Fruit fly (Drosophila melanogaster) whole organism, adult: Measurements from ENCODE around the gene MTF-1.
A peak's percentile ranks its signal among the peaks of the same experiment; 100 is the strongest.

Source experiments
- CG11617 ChIP-seq: fragments of 200-800 bp; sonication (Bioruptor generic); optimal IDR thresholded peaks from 2 replicates; lab custom pipeline; 2017; ENCODE audit warnings: mild to moderate bottlenecking, missing biosample characterization, missing genetic modification reagents, missing genetic modification characterization
- CG12768 ChIP-seq: fragments of 200-800 bp; sonication (Bioruptor generic); optimal IDR thresholded peaks from 2 replicates; lab custom pipeline; 2017; ENCODE audit warnings: missing biosample characterization, missing genetic modification characterization, mild to moderate bottlenecking, moderate library complexity, missing genetic modification reagents
- CG14711 ChIP-seq: fragments of 200-800 bp; sonication (Bioruptor generic); optimal IDR thresholded peaks from 2 replicates; lab custom pipeline; 2018; ENCODE audit warnings: missing biosample characterization, mild to moderate bottlenecking, missing genetic modification characterization, moderate library complexity
- CG1620 ChIP-seq: fragments of 200-800 bp; sonication (Bioruptor generic); optimal IDR thresholded peaks from 2 replicates; lab custom pipeline; 2016; ENCODE audit warnings: missing biosample characterization, missing genetic modification characterization
- CG33017 ChIP-seq: fragments of 200-800 bp; sonication (Bioruptor generic); optimal IDR thresholded peaks from 2 replicates; lab custom pipeline; 2018; ENCODE audit warnings: missing biosample characterization, mild to moderate bottlenecking, missing genetic modification characterization, moderate library complexity
- CG5204 ChIP-seq: fragments of 200-800 bp; sonication (Bioruptor generic); optimal IDR thresholded peaks from 2 replicates; lab custom pipeline; 2016; ENCODE audit warnings: missing biosample characterization, missing genetic modification characterization
- CG7045 ChIP-seq: fragments of 200-800 bp; sonication (Bioruptor generic); optimal IDR thresholded peaks from 2 replicates; lab custom pipeline; 2017; ENCODE audit warnings: missing biosample characterization, mild to moderate bottlenecking, missing genetic modification characterization
- CG7101 ChIP-seq: fragments of 200-800 bp; sonication (Bioruptor generic); optimal IDR thresholded peaks from 2 replicates; lab custom pipeline; 2018; ENCODE audit warnings: missing biosample characterization, mild to moderate bottlenecking, missing genetic modification characterization, moderate library complexity
- Clk ChIP-seq: fragments of 200-800 bp; sonication (Bioruptor generic); optimal IDR thresholded peaks from 2 replicates; lab custom pipeline; 2017; ENCODE audit warnings: missing biosample characterization, missing genetic modification characterization
- Crg-1 ChIP-seq: fragments of 200-800 bp; sonication (Bioruptor generic); optimal IDR thresholded peaks from 2 replicates; lab custom pipeline; 2016; ENCODE audit warnings: missing biosample characterization, missing genetic modification characterization
- Hr96 ChIP-seq: fragments of 200-800 bp; sonication (Bioruptor generic); optimal IDR thresholded peaks from 2 replicates; lab custom pipeline; 2016; ENCODE audit warnings: missing biosample characterization, missing genetic modification characterization
- Mnt ChIP-seq: fragments of 200-800 bp; sonication (Bioruptor generic); optimal IDR thresholded peaks from 2 replicates; lab custom pipeline; 2016; ENCODE audit warnings: missing biosample characterization, mild to moderate bottlenecking, missing genetic modification characterization
- bab1 ChIP-seq: fragments of 200-800 bp; sonication (Bioruptor generic); optimal IDR thresholded peaks from 3 replicates; lab custom pipeline; 2019; ENCODE audit warnings: missing biosample characterization, mild to moderate bottlenecking, missing genetic modification characterization, moderate library complexity
- cic ChIP-seq: fragments of 200-800 bp; sonication (Bioruptor generic); optimal IDR thresholded peaks from 2 replicates; lab custom pipeline; 2017; ENCODE audit warnings: missing biosample characterization, mild to moderate bottlenecking, missing genetic modification characterization, moderate library complexity
- cnc ChIP-seq, 2 experiments: fragments of >200 bp; optimal IDR thresholded peaks; 2 replicates each; lab custom pipeline; 2017
- kay ChIP-seq: fragments of 200-800 bp; sonication (Bioruptor generic); peaks from one replicate; lab custom pipeline; 2016; ENCODE audit warnings: missing biosample characterization, missing genetic modification characterization, borderline replicate concordance
- ovo ChIP-seq: fragments of 200-800 bp; sonication (Bioruptor generic); optimal IDR thresholded peaks from 2 replicates; lab custom pipeline; 2016; ENCODE audit warnings: missing biosample characterization, missing genetic modification characterization
- pad ChIP-seq: fragments of 200-800 bp; sonication (Bioruptor generic); optimal IDR thresholded peaks from 3 replicates; lab custom pipeline; 2017; ENCODE audit warnings: missing biosample characterization, missing genetic modification characterization, mild to moderate bottlenecking, moderate library complexity, missing genetic modification reagents
- tj ChIP-seq: fragments of 200-800 bp; sonication (Bioruptor generic); optimal IDR thresholded peaks from 3 replicates; lab custom pipeline; 2017; ENCODE audit warnings: missing biosample characterization, mild to moderate bottlenecking, missing genetic modification characterization, moderate library complexity
- toe ChIP-seq: fragments of 200-800 bp; sonication (Bioruptor generic); optimal IDR thresholded peaks from 2 replicates; lab custom pipeline; 2016; ENCODE audit warnings: missing biosample characterization, missing genetic modification characterization

MTF-1 gene

DNA sequence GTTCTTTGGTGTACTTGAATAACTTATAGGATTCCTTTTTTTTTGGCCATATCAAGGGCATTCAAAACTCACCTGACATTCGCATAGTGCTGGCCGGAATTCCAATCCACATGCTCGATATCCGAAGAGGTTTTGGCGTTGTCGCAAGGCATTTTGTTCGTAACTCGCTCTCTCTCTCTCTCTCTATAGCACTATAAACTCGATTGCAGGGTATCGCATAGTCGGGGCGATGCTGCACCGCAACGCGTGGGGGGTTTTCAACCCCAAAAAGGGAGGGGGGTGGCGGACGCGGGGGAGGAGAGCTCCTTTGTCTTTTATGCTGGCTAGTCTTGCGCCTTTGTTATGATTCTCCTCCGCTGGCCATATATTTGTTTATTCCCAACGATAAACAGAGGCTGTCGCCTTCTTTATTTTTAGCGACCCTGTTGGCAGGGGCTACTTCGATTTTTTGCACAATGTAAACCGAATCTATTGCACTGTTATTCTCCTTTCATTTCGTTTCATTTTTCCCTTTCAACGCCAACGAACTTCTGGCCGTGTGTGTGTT, 31.6 kb upstream of the MTF-1 start:
- TF ChIP-seq CG7045 (GFP tag; lab: Kevin White, UChicago) (peak; percentile 45), CG5204 (GFP tag; lab: Kevin White, UChicago) (no peak)

DNA sequence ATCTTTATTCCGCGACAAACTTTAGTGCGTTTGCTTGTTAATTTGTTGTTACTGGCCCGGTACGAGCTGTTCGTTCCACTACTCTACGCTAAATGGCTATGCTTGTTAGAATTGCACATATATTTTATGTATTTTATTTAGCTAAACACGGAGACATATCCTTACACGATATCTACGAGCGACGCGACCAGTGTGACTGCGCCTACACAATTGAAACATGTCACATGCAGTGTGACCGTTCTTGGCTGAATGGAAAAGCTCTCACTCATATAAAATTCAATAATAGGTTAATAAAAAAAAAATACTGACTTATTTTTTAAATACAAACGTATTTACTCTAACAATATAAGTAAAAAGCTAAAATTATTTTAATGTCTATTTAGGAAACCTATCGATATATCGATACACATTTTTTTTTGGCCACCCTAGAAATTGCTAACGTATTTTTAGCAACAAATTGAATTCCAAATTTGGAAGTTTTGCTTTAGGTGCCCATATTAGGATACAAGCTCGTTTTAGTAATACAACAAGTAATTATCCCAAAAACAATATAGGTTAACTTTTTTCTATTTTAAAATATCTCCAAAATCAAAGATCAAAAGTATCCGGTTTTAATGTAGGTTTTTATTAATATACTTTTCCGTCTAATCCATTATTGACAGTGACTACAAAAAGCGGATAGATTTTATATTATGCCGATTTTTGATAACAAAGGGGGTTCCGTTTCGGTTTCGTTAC, 30.9 kb upstream of the MTF-1 start, which contains the start of gene CG4080:
Gene CG4080 (minus strand): TSS at position 215 of the 738 bp plus-strand sequence.
- TF ChIP-seq Clk (GFP tag; lab: Kevin White, UChicago) (no peak), ovo (GFP tag; lab: Kevin White, UChicago) (peak; percentile 39), tj (GFP tag; lab: Kevin White, UChicago) (no peak), pad (GFP tag; lab: Kevin White, UChicago) (no peak), cic (GFP tag; lab: Kevin White, UChicago) (peak; percentile 38), CG7045 (GFP tag; lab: Kevin White, UChicago) (no peak), bab1 (GFP tag; lab: Kevin White, UChicago) (peak; percentile 42), CG14711 (tag; lab: Kevin White, UChicago) (peak; percentile 43), Hr96 (no peak), CG11617 (GFP tag; lab: Kevin White, UChicago) (peak; percentile 76), kay (peak; percentile 98), CG12768 (GFP tag; lab: Kevin White, UChicago) (no peak), cnc (optimal IDR thresholded peaks at IDR 0.05; lab: Kevin White, UChicago) (no peak), CG1620 (GFP tag; lab: Kevin White, UChicago) (peak; percentile 49), toe (no peak), CG7101 (peak; percentile 37), Mnt (GFP tag; lab: Kevin White, UChicago) (peak; percentile 63), CG5204 (GFP tag; lab: Kevin White, UChicago) (no peak), Crg-1 (GFP tag; lab: Kevin White, UChicago) (peak; percentile 33), CG33017 (tag; lab: Kevin White, UChicago) (peak; percentile 49)

DNA sequence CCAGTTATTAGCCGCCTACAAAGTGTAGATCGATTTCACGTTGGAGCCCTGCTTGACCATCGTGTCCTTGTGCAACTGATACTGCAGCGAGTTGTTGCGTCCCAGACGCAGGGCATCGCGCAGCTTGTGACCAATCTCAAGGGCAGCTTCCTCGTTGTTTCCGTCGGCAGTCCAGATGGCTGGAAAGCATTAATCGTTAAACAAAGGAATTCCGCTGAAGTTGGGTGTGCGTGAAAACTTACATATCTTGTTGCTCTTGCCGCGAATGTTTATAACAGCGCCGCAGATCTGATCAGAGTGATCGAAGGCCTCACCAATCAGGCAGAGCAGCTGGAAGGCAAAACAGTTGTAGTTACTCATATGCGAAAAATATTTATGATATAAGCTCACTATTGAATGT, 30.3 kb upstream of the MTF-1 start:
- TF ChIP-seq CG11617 (GFP tag; lab: Kevin White, UChicago): no peak
- TF ChIP-seq cic (GFP tag; lab: Kevin White, UChicago): no peak

DNA sequence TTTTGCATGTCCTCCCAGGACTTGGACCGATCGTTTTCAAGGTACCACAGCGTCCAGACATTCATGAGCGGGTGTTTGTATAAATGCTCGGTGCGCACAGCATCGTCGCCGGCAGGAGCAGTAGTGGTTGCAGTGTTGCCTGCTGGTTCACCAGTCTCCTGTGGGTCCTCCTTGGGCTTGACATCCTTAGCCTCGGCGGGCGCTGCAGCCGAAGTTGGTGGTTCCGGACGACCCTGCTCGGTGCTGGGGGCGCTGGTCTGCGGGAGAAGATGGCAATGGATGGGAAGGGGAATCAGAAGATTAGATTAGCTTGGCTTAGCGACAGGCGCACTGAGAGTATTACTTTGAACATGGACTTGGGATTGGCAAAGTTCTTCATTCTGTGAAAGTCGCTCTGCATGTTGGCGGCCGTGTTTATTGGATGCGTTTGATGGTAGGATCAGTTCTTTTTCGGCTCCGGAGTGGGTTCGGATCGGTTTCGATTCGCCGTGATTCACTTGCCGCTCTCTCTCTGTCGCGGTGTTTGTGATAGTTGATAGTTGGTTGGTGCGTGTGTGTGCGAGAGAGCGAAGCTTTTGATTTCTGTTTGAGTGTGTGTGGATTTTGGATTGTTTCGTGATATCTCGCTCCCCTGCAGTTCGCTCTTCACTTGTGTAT, 29.3 kb upstream of the MTF-1 start:
- no peak for TF ChIP-seq Crg-1 (GFP tag; lab: Kevin White, UChicago)
- no peak for TF ChIP-seq CG7101
- no peak for TF ChIP-seq pad (GFP tag; lab: Kevin White, UChicago)
- no peak for TF ChIP-seq cnc (optimal IDR thresholded peaks at IDR 0.05; lab: Kevin White, UChicago)
- TF ChIP-seq CG5204 (GFP tag; lab: Kevin White, UChicago): no peak
- TF ChIP-seq CG11617 (GFP tag; lab: Kevin White, UChicago): no peak
- TF ChIP-seq CG12768 (GFP tag; lab: Kevin White, UChicago): no peak
- no peak for TF ChIP-seq toe
- no peak for TF ChIP-seq Mnt (GFP tag; lab: Kevin White, UChicago)
- no peak for TF ChIP-seq CG33017 (tag; lab: Kevin White, UChicago)
- no peak for TF ChIP-seq CG7045 (GFP tag; lab: Kevin White, UChicago)
- no peak for TF ChIP-seq CG1620 (GFP tag; lab: Kevin White, UChicago)
- no peak for TF ChIP-seq cic (GFP tag; lab: Kevin White, UChicago)
- TF ChIP-seq tj (GFP tag; lab: Kevin White, UChicago): no peak

DNA sequence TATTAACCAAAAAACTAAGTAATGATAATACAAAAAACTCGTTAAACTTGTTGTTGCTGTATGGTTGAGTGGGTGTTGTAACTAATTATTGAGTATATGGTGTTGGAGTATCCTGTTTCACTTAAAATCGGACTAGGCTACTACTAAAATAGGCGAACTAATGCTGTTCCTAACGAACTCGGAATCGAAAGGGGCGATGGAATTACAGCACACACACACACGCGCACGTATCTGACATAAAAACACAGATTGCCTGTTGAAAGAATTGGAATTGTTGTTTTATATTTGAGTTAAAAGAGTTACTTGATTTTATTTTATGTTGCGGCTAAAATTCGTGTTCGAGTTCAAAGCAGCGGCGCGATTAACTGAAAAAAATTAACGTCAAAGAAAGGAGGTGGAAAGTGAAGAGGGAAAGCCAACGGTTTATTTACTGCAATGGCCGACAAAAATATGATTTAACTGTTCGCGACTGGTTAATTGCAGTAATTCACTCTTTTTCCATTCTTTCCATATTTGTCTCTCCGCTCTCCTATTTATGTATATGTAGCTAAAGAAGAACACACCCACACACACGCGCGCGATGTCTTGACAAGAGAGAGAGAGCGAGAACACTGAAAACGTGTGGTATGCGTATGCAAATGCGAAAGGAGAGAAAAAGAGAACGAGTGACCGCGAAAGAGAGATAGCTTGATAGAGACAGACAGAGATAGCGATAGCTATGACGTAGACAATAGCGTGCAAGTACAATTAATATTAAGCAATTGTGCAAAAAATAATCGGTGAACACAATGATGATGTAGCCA, 28.6 kb upstream of the MTF-1 start:
- TF ChIP-seq cnc (optimal IDR thresholded peaks at IDR 0.05; lab: Kevin White, UChicago): no peak
- peak; percentile 87 for TF ChIP-seq pad (GFP tag; lab: Kevin White, UChicago)
- peak; percentile 13 for TF ChIP-seq CG12768 (GFP tag; lab: Kevin White, UChicago)
- TF ChIP-seq bab1 (GFP tag; lab: Kevin White, UChicago): no peak
- TF ChIP-seq tj (GFP tag; lab: Kevin White, UChicago): peak; percentile 74
- TF ChIP-seq CG7101: no peak
- no peak for TF ChIP-seq Mnt (GFP tag; lab: Kevin White, UChicago)
- TF ChIP-seq ovo (GFP tag; lab: Kevin White, UChicago): peak; percentile 93
- TF ChIP-seq kay: peak; percentile 96
- no peak for TF ChIP-seq CG5204 (GFP tag; lab: Kevin White, UChicago)
- no peak for TF ChIP-seq Hr96
- TF ChIP-seq CG11617 (GFP tag; lab: Kevin White, UChicago): no peak
- TF ChIP-seq toe: no peak
- TF ChIP-seq Crg-1 (GFP tag; lab: Kevin White, UChicago): no peak
